Fruit fly (Drosophila melanogaster): ENCODE results near the gene Ptpa.
A peak's percentile ranks its signal among the peaks of the same experiment; 100 is the strongest.

Ptpa gene

dm6 chr2L:3348146-3348747 is 28.6 kb upstream of the Ptpa start (continued):
- TF ChIP-seq CG2875 (GFP tag; optimal IDR thresholded peaks at IDR 0.05), result peak; percentile 84
- TF ChIP-seq maf-S (GFP tag; optimal IDR thresholded peaks at IDR 0.05), result peak; percentile 13
- TF ChIP-seq CG17568 (GFP tag; optimal IDR thresholded peaks at IDR 0.05), result peak; percentile 31
- TF ChIP-seq grau (tag; optimal IDR thresholded peaks at IDR 0.05), result peak; percentile 64
- TF ChIP-seq CG5953 (GFP tag; IDR thresholded peaks at IDR 0.05), result peak; percentile 83
- TF ChIP-seq CG8478 (optimal IDR thresholded peaks at IDR 0.05), result no peak
- peak; percentile 53 to 57 for TF ChIP-seq Pdp1 (GFP tag; optimal IDR thresholded peaks at IDR 0.05)
- TF ChIP-seq CG4404 (GFP tag; IDR thresholded peaks at IDR 0.05), result peak; percentile 61
- TF ChIP-seq CG10267 (tag; optimal IDR thresholded peaks at IDR 0.05), result peak; percentile 76
- no peak for TF ChIP-seq Hey (tag; optimal IDR thresholded peaks at IDR 0.05)
- peak; percentile 70 for TF ChIP-seq NfI (GFP tag; optimal IDR thresholded peaks at IDR 0.05)
- peak; percentile 60; the same call in 1 of the 2 replicates for TF ChIP-seq dan (GFP tag; IDR thresholded peaks at IDR 0.05)
- peak; percentile 80 for TF ChIP-seq CG17385 (GFP tag; optimal IDR thresholded peaks at IDR 0.05)
- TF ChIP-seq CG34224 (GFP tag; IDR thresholded peaks at IDR 0.05; ENCODE audit: partially characterized antibody), result no peak
- TF ChIP-seq CG18619 (GFP tag; optimal IDR thresholded peaks at IDR 0.05), result peak; percentile 33
- no peak for TF ChIP-seq HLHmδ (GFP tag; optimal IDR thresholded peaks at IDR 0.05)
- TF ChIP-seq CG16863 (GFP tag; optimal IDR thresholded peaks at IDR 0.05), result peak; percentile 71
- no peak for TF ChIP-seq CG33557 (GFP tag; optimal IDR thresholded peaks at IDR 0.05)
- peak; percentile 67 for TF ChIP-seq CG15601 (tag; optimal IDR thresholded peaks at IDR 0.05)
- TF ChIP-seq jing (GFP tag; optimal IDR thresholded peaks at IDR 0.05), result peak; percentile 68
- peak; percentile 86 for TF ChIP-seq ap (GFP tag; IDR thresholded peaks at IDR 0.05)
- TF ChIP-seq az2 (GFP tag; optimal IDR thresholded peaks at IDR 0.05), result peak; percentile 80
- TF ChIP-seq Fer3 (tag; optimal IDR thresholded peaks at IDR 0.05), result peak; percentile 65
- peak; percentile 32 for TF ChIP-seq crc (GFP tag; optimal IDR thresholded peaks at IDR 0.05)
- peak; percentile 74 for TF ChIP-seq tin (GFP tag; optimal IDR thresholded peaks at IDR 0.05)
- TF ChIP-seq gem (tag; optimal IDR thresholded peaks at IDR 0.05), result peak; percentile 90
- peak; percentile 30 for TF ChIP-seq pb (GFP tag; optimal IDR thresholded peaks at IDR 0.05)
- peak; percentile 93 for TF ChIP-seq sisA (GFP tag; IDR thresholded peaks at IDR 0.05)
- TF ChIP-seq hb (GFP tag; IDR thresholded peaks at IDR 0.05; ENCODE audit: partially characterized antibody), result peak; percentile 55; the same call in 2 of the 3 replicates
- peak; percentile 75; the same call in 2 of the 3 replicates for TF ChIP-seq sr (GFP tag; IDR thresholded peaks at IDR 0.05)
- no peak for TF ChIP-seq pita (GFP tag; optimal IDR thresholded peaks at IDR 0.05)
- TF ChIP-seq CG12744 (GFP tag; optimal IDR thresholded peaks at IDR 0.05), result no peak
- peak; percentile 39 for TF ChIP-seq Sry-β (GFP tag; optimal IDR thresholded peaks at IDR 0.05)
- TF ChIP-seq Aef1 (GFP tag; IDR thresholded peaks at IDR 0.05), result peak; percentile 78
- peak; percentile 85 for TF ChIP-seq nmo (GFP tag; optimal IDR thresholded peaks at IDR 0.05)
- TF ChIP-seq Fer1 (GFP tag; optimal IDR thresholded peaks at IDR 0.05), result no peak
- TF ChIP-seq ab (GFP tag; optimal IDR thresholded peaks at IDR 0.05), result no peak
- peak; percentile 14 for TF ChIP-seq CG15514 (GFP tag; optimal IDR thresholded peaks at IDR 0.05)
- peak; percentile 83 for TF ChIP-seq slp2 (GFP tag; optimal IDR thresholded peaks at IDR 0.05)
- no peak for TF ChIP-seq Sin3A (optimal IDR thresholded peaks at IDR 0.05)
- TF ChIP-seq peb (GFP tag; IDR thresholded peaks at IDR 0.05), result peak; percentile 89
- peak; percentile 54 for TF ChIP-seq CG9437 (GFP tag; optimal IDR thresholded peaks at IDR 0.05)
- TF ChIP-seq H2.0 (GFP tag; IDR thresholded peaks at IDR 0.05), result peak; percentile 85
- no peak for TF ChIP-seq NK7.1 (GFP tag; optimal IDR thresholded peaks at IDR 0.05)
- no peak for TF ChIP-seq amos (GFP tag; IDR thresholded peaks at IDR 0.05; ENCODE audit: partially characterized antibody)
- TF ChIP-seq wek (GFP tag; optimal IDR thresholded peaks at IDR 0.05), result no peak
- no peak for TF ChIP-seq Ravus (GFP tag; IDR thresholded peaks at IDR 0.05)
- peak; percentile 92 for TF ChIP-seq ken (GFP tag; IDR thresholded peaks at IDR 0.05)
- peak; percentile 61; the same call in 1 of the 2 replicates for TF ChIP-seq CG11085 (GFP tag; IDR thresholded peaks at IDR 0.05)
- TF ChIP-seq lola (GFP tag; optimal IDR thresholded peaks at IDR 0.05), result peak in 1 of 3 experiments; percentile 48
